Worm (Caenorhabditis elegans): ENCODE data around the gene gln-6.
A peak's percentile ranks its signal among the peaks of the same experiment; 100 is the strongest.
"Not testable (repeated sequence)": the region's sequence is repeated elsewhere in the genome, so short reads cannot be mapped to it uniquely, and the experiment has no call there.

Gene gln-6

DNA sequence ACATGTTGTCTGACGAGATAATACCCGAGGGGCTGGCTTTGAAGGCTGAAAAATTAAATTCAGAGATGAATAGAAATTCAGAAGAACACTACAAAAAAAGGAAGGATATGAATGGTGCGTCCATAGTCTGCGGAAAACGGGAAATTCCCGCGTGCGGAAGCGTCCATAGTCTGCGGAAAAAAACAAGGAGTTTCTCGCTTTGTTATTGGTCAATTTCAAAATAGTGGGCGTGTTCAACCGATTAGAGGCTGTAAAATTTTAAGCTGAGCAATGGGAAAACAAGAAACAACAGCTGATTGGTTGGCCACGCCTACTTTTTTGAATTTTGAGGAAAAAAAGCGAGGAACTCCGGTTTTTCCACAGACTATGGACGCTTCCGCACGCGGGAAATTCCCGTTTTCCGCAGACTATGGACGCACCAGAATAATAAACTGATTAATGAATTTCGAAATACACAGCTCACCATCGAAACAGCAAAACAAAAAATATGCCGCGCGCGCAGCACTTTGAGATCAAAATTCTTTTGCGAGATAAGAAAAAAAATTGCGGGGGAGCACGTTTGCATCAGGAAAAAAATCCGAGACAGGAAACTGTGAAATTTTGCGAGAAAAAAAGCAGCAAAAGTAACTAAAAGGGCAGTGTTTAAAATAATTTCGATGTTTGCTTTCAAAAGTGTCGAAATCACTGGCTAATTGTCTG lies at the start of gene gln-6:
Gene gln-6, minus strand, starts transcription at position 51 of the 699 bp plus-strand sequence.
- TF ChIP-seq ref-1 (GFP tag; conservative IDR thresholded peaks at IDR 0.05); ztf-23 (GFP tag; IDR thresholded peaks at IDR 0.05); med-1 (GFP tag; optimal IDR thresholded peaks at IDR 0.05; ENCODE audit: insufficient read depth): not testable (repeated sequence)

DNA sequence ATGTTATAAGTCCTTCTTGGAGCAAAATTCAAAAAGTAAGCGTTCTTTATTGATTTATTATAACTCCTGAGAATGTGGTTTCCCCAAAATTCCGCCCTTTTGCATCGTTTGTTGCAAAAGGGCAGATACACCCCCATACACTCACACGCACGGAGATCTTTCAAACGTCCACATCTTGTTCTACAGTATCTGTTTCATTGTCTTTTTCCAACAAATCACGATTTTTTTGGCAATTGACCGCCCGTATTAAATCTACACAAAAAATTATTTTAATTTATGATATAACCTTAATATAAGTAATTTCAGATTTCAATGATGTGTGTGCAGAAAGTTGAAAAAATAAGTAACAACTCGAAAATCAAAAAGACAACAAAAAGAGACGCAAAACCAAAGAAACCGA lies 48.8 kb upstream of the gln-6 start, which contains the start of gene T13F2.4:
Gene T13F2.4, plus strand, starts transcription at position 301 of the 400 bp plus-strand sequence.
- TF ChIP-seq tab-1 (GFP tag; IDR thresholded peaks at IDR 0.05): no peak
- TF ChIP-seq med-1 (GFP tag; optimal IDR thresholded peaks at IDR 0.05; ENCODE audit: insufficient read depth): no peak
- no peak for TF ChIP-seq klf-2 (GFP tag; conservative IDR thresholded peaks at IDR 0.05)
- no peak for TF ChIP-seq ztf-23 (GFP tag; IDR thresholded peaks at IDR 0.05)
- TF ChIP-seq cog-1 (tag; optimal IDR thresholded peaks at IDR 0.05): no peak
- no peak for TF ChIP-seq ztf-29 (GFP tag; IDR thresholded peaks at IDR 0.05)
- TF ChIP-seq flt-1 (GFP tag; IDR thresholded peaks at IDR 0.05): no peak
- no peak for TF ChIP-seq T22C8.4 (GFP tag; IDR thresholded peaks at IDR 0.05)
- no peak for TF ChIP-seq ref-1 (GFP tag; conservative IDR thresholded peaks at IDR 0.05)

DNA sequence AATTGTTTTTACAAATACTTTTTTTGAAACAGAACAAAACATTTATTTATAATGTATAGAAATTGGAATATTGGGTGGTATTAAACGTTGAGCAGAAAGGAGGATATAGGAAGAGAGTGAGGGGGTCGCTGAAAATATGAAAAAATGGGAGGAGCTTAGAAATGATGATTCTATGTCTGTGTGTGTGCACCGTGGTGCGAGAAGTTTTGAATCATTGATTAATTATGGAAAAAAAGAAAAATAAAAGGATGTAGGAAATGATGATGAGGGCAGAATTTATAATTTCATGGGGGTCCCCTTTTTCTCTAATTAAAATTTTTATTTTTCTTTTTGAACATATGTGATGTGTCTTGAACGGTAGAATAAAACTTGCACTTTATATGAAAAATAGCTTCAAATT lies 44.0 kb upstream of the gln-6 start, which contains the start of gene sre-4:
Gene sre-4, minus strand, starts transcription at position 101 of the 400 bp plus-strand sequence.
- TF ChIP-seq klf-2 (GFP tag; conservative IDR thresholded peaks at IDR 0.05): no peak

DNA sequence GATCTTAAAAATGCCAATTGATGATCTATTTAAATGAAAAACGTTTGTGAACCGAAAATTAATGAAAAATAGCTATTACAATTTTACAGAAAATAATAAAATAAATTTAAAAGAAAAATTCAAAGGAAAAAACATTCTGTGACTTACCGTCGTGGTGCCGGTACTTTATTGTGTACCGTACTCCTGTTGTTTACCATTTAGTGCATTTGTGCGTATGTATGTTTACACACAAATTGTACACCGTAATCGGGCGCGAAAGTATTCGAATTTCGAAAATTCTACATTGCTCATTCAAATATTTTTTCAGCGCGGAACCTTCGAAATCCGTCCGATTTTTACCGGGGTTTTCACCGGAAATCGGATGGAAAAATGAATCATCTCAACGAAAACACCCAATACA lies 37.3 kb upstream of the gln-6 start, which contains the start of gene T13F2.6:
Gene T13F2.6, plus strand, starts transcription at position 306 of the 400 bp plus-strand sequence.
- no peak for TF ChIP-seq med-1 (GFP tag; optimal IDR thresholded peaks at IDR 0.05; ENCODE audit: insufficient read depth)
- no peak for TF ChIP-seq ztf-23 (GFP tag; IDR thresholded peaks at IDR 0.05)
- TF ChIP-seq T22C8.4 (GFP tag; IDR thresholded peaks at IDR 0.05): no peak
- no peak for TF ChIP-seq cog-1 (tag; optimal IDR thresholded peaks at IDR 0.05)
- TF ChIP-seq flt-1 (GFP tag; IDR thresholded peaks at IDR 0.05): no peak
- no peak for TF ChIP-seq ztf-29 (GFP tag; IDR thresholded peaks at IDR 0.05)
- TF ChIP-seq klf-2 (GFP tag; conservative IDR thresholded peaks at IDR 0.05): no peak
- no peak for TF ChIP-seq ref-1 (GFP tag; conservative IDR thresholded peaks at IDR 0.05)
- no peak for TF ChIP-seq tab-1 (GFP tag; IDR thresholded peaks at IDR 0.05)

DNA sequence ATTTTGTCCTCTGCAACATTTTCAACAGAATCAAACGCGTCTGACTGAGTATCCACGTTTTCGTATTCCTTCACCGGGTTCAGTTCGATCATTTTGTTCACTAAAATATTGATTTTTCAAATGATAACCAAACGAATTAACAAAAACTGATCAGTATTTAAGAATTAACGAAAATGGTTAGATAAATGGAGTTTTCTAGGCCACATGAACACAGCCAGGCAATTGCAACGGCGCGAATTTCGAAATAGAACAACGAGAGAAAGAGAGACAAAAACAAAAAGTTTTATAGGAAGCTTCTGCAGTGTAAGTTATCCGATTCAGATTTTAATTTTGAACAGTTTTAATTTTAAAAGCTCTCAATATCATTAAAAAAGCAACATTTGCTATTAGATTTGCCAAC lies 36.8 kb upstream of the gln-6 start, which contains the start of gene sna-2:
Gene sna-2, minus strand, starts transcription at position 100 of the 400 bp plus-strand sequence.
- TF ChIP-seq ref-1 (GFP tag; conservative IDR thresholded peaks at IDR 0.05) (no peak), T22C8.4 (GFP tag; IDR thresholded peaks at IDR 0.05) (no peak), tab-1 (GFP tag; IDR thresholded peaks at IDR 0.05) (no peak), klf-2 (GFP tag; conservative IDR thresholded peaks at IDR 0.05) (no peak), cog-1 (tag; optimal IDR thresholded peaks at IDR 0.05) (no peak), ztf-29 (GFP tag; IDR thresholded peaks at IDR 0.05) (no peak), med-1 (GFP tag; optimal IDR thresholded peaks at IDR 0.05; ENCODE audit: insufficient read depth) (no peak), flt-1 (GFP tag; IDR thresholded peaks at IDR 0.05) (no peak), ztf-23 (GFP tag; IDR thresholded peaks at IDR 0.05) (no peak)

DNA sequence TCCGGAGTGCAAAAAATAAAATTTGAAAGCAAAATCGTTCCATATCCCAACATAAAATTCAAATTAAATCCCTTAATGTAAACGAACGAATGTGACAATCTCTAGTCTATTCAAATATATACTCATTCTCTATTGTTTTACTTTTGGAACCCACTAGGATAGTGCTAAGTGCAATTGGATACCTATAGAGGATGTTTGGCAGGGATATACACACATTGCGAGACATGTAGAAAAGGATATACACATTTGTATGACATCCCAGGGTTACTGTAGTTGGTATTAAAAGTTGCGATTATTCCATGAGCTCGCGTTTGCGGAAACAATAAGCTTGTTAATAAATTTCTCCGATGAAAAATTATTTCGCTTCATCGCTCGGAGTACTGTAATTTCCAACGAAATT lies 32.7 kb upstream of the gln-6 start:
- TF ChIP-seq tab-1 (GFP tag; IDR thresholded peaks at IDR 0.05) (no peak), flt-1 (GFP tag; IDR thresholded peaks at IDR 0.05) (peak; percentile 41; the same call in 1 of the 2 replicates)

DNA sequence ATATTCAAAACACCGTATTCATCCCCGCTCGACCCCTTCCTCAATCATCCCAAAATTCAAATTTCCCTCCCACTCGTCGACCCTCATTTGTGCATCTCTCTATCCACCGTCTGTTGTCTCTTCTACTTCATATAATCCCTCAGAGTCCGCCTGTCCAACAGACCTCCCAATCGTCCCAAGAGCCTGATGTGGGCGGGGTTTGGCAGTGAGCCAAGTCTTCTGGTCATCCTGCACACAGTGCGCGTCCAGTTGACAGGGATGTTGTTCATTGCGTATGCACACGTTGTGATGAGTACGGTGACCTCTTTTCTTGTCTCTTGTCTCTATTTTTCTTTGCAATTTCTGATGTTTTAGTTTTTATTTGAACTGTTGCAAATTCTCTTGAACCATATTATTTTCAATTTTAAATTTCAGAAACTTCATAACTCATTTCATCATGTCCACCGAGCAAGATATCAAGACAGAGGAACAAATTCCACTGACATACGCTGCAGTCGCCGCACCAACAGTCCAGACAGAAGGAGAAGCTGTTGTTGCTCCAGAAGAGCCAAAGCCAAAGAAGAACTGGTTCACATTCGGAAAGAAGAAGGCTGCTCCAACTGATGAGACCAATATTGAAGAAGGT lies 31.5 kb upstream of the gln-6 start, which contains the start of gene cav-1:
Gene cav-1, plus strand, starts transcription at position 415 of the 625 bp plus-strand sequence.
- TF ChIP-seq flt-1 (GFP tag; IDR thresholded peaks at IDR 0.05): 0 out of 2 replicates have a peak, but pooled peaks have one; percentile 10
- no peak for TF ChIP-seq klf-2 (GFP tag; conservative IDR thresholded peaks at IDR 0.05)

DNA sequence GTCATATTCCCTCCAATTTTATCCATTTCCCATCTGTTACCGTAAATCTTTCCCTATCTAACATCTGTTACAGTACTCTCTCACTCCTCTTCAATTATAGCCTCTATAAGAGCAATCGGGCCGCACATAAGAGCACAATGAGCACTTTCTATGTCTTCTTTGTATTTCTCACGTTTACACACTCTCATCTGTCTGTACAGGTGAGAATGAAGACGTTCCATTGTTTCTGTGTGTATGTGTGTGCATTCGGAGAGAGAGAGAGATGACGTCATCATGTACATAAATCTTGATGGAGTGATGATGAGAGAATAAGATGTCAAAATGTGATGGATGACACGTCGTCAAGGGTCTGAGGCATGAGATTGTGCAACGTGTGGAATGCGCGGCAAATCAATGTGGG lies 30.1 kb upstream of the gln-6 start:
- no peak for TF ChIP-seq klf-2 (GFP tag; conservative IDR thresholded peaks at IDR 0.05)
- no peak for TF ChIP-seq ztf-29 (GFP tag; IDR thresholded peaks at IDR 0.05)
- TF ChIP-seq flt-1 (GFP tag; IDR thresholded peaks at IDR 0.05): no peak
- TF ChIP-seq tab-1 (GFP tag; IDR thresholded peaks at IDR 0.05): no peak
- TF ChIP-seq med-1 (GFP tag; optimal IDR thresholded peaks at IDR 0.05; ENCODE audit: insufficient read depth): no peak
- TF ChIP-seq cog-1 (tag; optimal IDR thresholded peaks at IDR 0.05): peak; percentile 11
- TF ChIP-seq T22C8.4 (GFP tag; IDR thresholded peaks at IDR 0.05): no peak

DNA sequence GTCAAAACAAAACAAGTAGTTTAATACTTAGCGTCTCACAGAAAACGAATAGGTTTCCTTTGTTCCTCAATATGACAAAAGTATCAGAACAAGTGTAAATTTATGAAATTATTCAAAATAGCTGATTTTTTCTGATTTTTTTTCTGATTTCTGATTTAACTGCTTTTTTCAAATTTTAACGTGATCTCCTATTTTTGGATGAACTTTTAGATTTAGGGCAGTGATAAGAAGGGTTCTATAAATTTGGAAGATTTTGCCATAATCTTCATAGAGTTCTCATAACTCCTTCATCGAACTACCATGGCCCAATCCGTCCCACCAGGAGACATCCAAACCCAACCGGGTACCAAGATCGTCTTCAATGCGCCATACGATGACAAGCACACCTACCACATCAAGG lies 29.0 kb upstream of the gln-6 start, which contains the start of gene msp-78:
Gene msp-78, plus strand, starts transcription at position 301 of the 400 bp plus-strand sequence.
- not testable (repeated sequence) for TF ChIP-seq T22C8.4 (GFP tag; IDR thresholded peaks at IDR 0.05); ztf-23 (GFP tag; IDR thresholded peaks at IDR 0.05); klf-2 (GFP tag; conservative IDR thresholded peaks at IDR 0.05)

DNA sequence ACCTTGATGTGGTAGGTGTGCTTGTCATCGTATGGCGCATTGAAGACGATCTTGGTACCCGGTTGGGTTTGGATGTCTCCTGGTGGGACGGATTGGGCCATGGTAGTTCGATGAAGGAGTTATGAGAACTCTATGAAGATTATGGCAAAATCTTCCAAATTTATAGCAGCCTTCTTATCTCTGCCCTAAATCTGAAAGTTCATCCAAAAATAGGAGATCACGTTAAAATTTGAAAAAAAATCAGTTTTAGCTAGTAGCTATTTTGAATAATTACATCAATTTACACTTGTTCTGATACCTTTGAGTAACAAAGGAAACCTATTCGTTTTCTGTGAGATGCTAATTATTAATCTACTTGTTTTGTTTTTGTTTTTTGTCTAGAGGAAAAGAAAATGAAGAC lies 26.4 kb upstream of the gln-6 start, which contains the start of gene msp-79:
Gene msp-79, minus strand, starts transcription at position 101 of the 400 bp plus-strand sequence.
- TF ChIP-seq klf-2 (GFP tag; conservative IDR thresholded peaks at IDR 0.05); ztf-29 (GFP tag; IDR thresholded peaks at IDR 0.05); ztf-23 (GFP tag; IDR thresholded peaks at IDR 0.05): not testable (repeated sequence)
